Worm (Caenorhabditis elegans) whole organism, L1 larva: ENCODE measurements around the gene C44H9.4.

Experiments used
- F16B12.6 ChIP-seq: fragments of 150-350 bp; optimal IDR thresholded peaks from 2 replicates; lab custom pipeline; 2014; ENCODE audit warnings: missing biosample characterization, missing genetic modification characterization
- Y116A8C.19 ChIP-seq: sonication (generic microtip); optimal IDR thresholded peaks from 2 replicates; lab custom pipeline; 2016; ENCODE audit warnings: missing compliant biosample characterization, missing genetic modification characterization, borderline replicate concordance
- aha-1 ChIP-seq: fragments of 150-350 bp; optimal IDR thresholded peaks from 2 replicates; lab custom pipeline; 2014; ENCODE audit warnings: missing biosample characterization, missing genetic modification characterization
- alr-1 ChIP-seq: fragments of 200-800 bp; sonication (Bioruptor generic); optimal IDR thresholded peaks from 2 replicates; lab custom pipeline; 2018; ENCODE audit warnings: borderline replicate concordance, mild to moderate bottlenecking, missing genetic modification characterization, missing compliant biosample characterization
- aly-2 ChIP-seq: fragments of 150-350 bp; optimal IDR thresholded peaks from 2 replicates; lab custom pipeline; 2014; ENCODE audit warnings: missing biosample characterization, missing genetic modification characterization
- blmp-1 ChIP-seq: fragments of 150-350 bp; optimal IDR thresholded peaks from 2 replicates; lab custom pipeline; 2014; ENCODE audit warnings: missing biosample characterization, missing genetic modification characterization
- ceh-8 ChIP-seq: fragments of 200-800 bp; sonication (Bioruptor generic); optimal IDR thresholded peaks from 2 replicates; lab custom pipeline; 2018; ENCODE audit warnings: mild to moderate bottlenecking, missing genetic modification characterization, moderate library complexity, missing compliant biosample characterization
- ceh-82 ChIP-seq, 3 experiments: fragments of 150-350 bp in 1 of 3; sonication (generic microtip) in 2 of 3; optimal IDR thresholded peaks; 2 replicates each; lab custom pipeline; 2014 to 2017; ENCODE audit warnings: missing biosample characterization in 3 of 3, missing genetic modification characterization in 3 of 3
- ceh-88 ChIP-seq: fragments of 200-800 bp; sonication (Bioruptor generic); IDR thresholded peaks from 2 replicates; pipeline ENCODE4 v1.3.6; 2022; ENCODE audit warnings: missing genetic modification characterization, missing compliant biosample characterization
- dpl-1 ChIP-seq, 3 experiments: fragments of 150-350 bp in 2 of 3; sonication (generic microtip) in 1 of 3; optimal IDR thresholded peaks; 2 replicates each; lab custom pipeline; 2014 to 2017; ENCODE audit warnings: missing biosample characterization in 3 of 3, missing genetic modification characterization in 3 of 3, missing genetic modification reagents in 3 of 3
- dsc-1 ChIP-seq: sonication (generic microtip); optimal IDR thresholded peaks from 2 replicates; lab custom pipeline; 2016; ENCODE audit warnings: mild to moderate bottlenecking, missing genetic modification characterization, missing compliant biosample characterization
- efl-1 ChIP-seq, 4 experiments: fragments of 150-350 bp; optimal IDR thresholded peaks in 3 of 4; peaks in 1 of 4; 1 replicate in 1 of 4; 2 replicates in 3 of 4; lab custom pipeline; 2014; ENCODE audit warnings: missing biosample characterization in 2 of 4, missing genetic modification characterization in 2 of 4, missing genetic modification reagents in 2 of 4
- egl-13 ChIP-seq: sonication (generic microtip); optimal IDR thresholded peaks from 2 replicates; lab custom pipeline; 2016; ENCODE audit warnings: missing genotype, missing genetic modification reagents, missing genetic modification characterization, missing compliant biosample characterization
- egl-27 ChIP-seq, 2 experiments: fragments of 150-350 bp in 1 of 2; sonication (generic microtip); optimal IDR thresholded peaks; 3 replicates each; lab custom pipeline; 2017 to 2018; ENCODE audit warnings: missing biosample characterization in 2 of 2, missing genetic modification characterization in 2 of 2, missing genetic modification reagents in 2 of 2
- elt-2 ChIP-seq: sonication (generic microtip); optimal IDR thresholded peaks from 2 replicates; lab custom pipeline; 2016; ENCODE audit warnings: missing genetic modification characterization, mild to moderate bottlenecking, inconsistent platforms, missing compliant biosample characterization, missing genetic modification reagents
- elt-3 ChIP-seq, 6 experiments: fragments of 150-350 bp in 1 of 6; sonication (generic microtip); optimal IDR thresholded peaks; 2 replicates each; lab custom pipeline; 2017 to 2018; ENCODE audit warnings: missing biosample characterization in 6 of 6, missing genetic modification characterization in 6 of 6, inconsistent platforms in 1 of 6
- ets-5 ChIP-seq: fragments of 200-800 bp; sonication (Bioruptor generic); IDR thresholded peaks from 2 replicates; pipeline ENCODE4 v1.3.6; 2022; ENCODE audit warnings: missing genetic modification characterization, missing compliant biosample characterization
- fkh-10 ChIP-seq: sonication (generic microtip); optimal IDR thresholded peaks from 2 replicates; lab custom pipeline; 2017; ENCODE audit warnings: missing biosample characterization, missing genetic modification reagents, missing genetic modification characterization
- fkh-8 ChIP-seq: sonication (generic microtip); optimal IDR thresholded peaks from 2 replicates; lab custom pipeline; 2016; ENCODE audit warnings: mild to moderate bottlenecking, missing genetic modification characterization, missing compliant biosample characterization
- hlh-17 ChIP-seq: fragments of 200-800 bp; sonication (Bioruptor generic); optimal IDR thresholded peaks from 2 replicates; lab custom pipeline; 2018; ENCODE audit warnings: missing genetic modification characterization, mild to moderate bottlenecking, missing compliant biosample characterization, moderate library complexity, borderline replicate concordance
- hpl-2 ChIP-seq: fragments of 150-350 bp; optimal IDR thresholded peaks from 2 replicates; lab custom pipeline; 2014; ENCODE audit warnings: missing biosample characterization, missing genetic modification reagents, missing genetic modification characterization
- lin-14 ChIP-seq: fragments of 200-800 bp; sonication (Bioruptor generic); optimal IDR thresholded peaks from 2 replicates; lab custom pipeline; 2018; ENCODE audit warnings: mild to moderate bottlenecking, missing genetic modification characterization, moderate library complexity, missing compliant biosample characterization
- lin-39 ChIP-seq: fragments of 150-350 bp; optimal IDR thresholded peaks from 2 replicates; lab custom pipeline; 2014; ENCODE audit warnings: missing biosample characterization, missing genetic modification reagents, missing genetic modification characterization
- lir-3 ChIP-seq: sonication (generic microtip); optimal IDR thresholded peaks from 2 replicates; lab custom pipeline; 2016; ENCODE audit warnings: mild to moderate bottlenecking, missing genetic modification characterization, moderate library complexity, missing compliant biosample characterization; ENCODE audit not compliant: poor library complexity
- lsy-2 ChIP-seq, 2 experiments: fragments of 150-350 bp; optimal IDR thresholded peaks; 2 replicates each; lab custom pipeline; 2014; ENCODE audit warnings: missing biosample characterization in 2 of 2, missing genetic modification characterization in 2 of 2
- mef-2 ChIP-seq: fragments of 150-350 bp; optimal IDR thresholded peaks from 2 replicates; lab custom pipeline; 2014; ENCODE audit warnings: missing biosample characterization, missing genetic modification characterization
- nhr-11 ChIP-seq: fragments of 150-350 bp; optimal IDR thresholded peaks from 2 replicates; lab custom pipeline; 2014; ENCODE audit warnings: missing biosample characterization, missing genetic modification characterization
- nhr-20 ChIP-seq: sonication (generic microtip); optimal IDR thresholded peaks from 2 replicates; lab custom pipeline; 2016; ENCODE audit warnings: mild to moderate bottlenecking, missing genetic modification characterization, missing compliant biosample characterization
- nhr-47 ChIP-seq: sonication (generic microtip); optimal IDR thresholded peaks from 2 replicates; lab custom pipeline; 2016; ENCODE audit warnings: mild to moderate bottlenecking, missing genetic modification characterization, moderate library complexity, missing compliant biosample characterization
- nhr-71 ChIP-seq: sonication (generic microtip); optimal IDR thresholded peaks from 2 replicates; lab custom pipeline; 2016; ENCODE audit warnings: mild to moderate bottlenecking, missing genetic modification characterization, moderate library complexity, missing compliant biosample characterization
- nhr-76 ChIP-seq: sonication (generic microtip); optimal IDR thresholded peaks from 2 replicates; lab custom pipeline; 2017; ENCODE audit warnings: missing biosample characterization, missing genetic modification characterization
- pag-3 ChIP-seq: sonication (generic microtip); optimal IDR thresholded peaks from 2 replicates; lab custom pipeline; 2017; ENCODE audit warnings: missing genetic modification characterization, mild to moderate bottlenecking, missing compliant biosample characterization, antibody characterized with exemption, borderline replicate concordance; ENCODE audit not compliant: insufficient read depth
- pax-3 ChIP-seq: fragments of 200-800 bp; sonication (Bioruptor generic); optimal IDR thresholded peaks from 2 replicates; lab custom pipeline; 2018; ENCODE audit warnings: mild to moderate bottlenecking, missing genetic modification characterization, moderate library complexity, missing compliant biosample characterization
- rnt-1 ChIP-seq: sonication (generic microtip); optimal IDR thresholded peaks from 2 replicates; lab custom pipeline; 2016; ENCODE audit warnings: mild to moderate bottlenecking, missing genetic modification characterization, moderate library complexity, missing compliant biosample characterization
- skn-1 ChIP-seq: fragments of 150-350 bp; optimal IDR thresholded peaks from 2 replicates; lab custom pipeline; 2014; ENCODE audit warnings: missing biosample characterization, missing genetic modification characterization
- snpc-4 ChIP-seq: fragments of 150-350 bp; optimal IDR thresholded peaks from 2 replicates; lab custom pipeline; 2014; ENCODE audit warnings: missing biosample characterization, missing genetic modification characterization
- snu-23 ChIP-seq: sonication (generic microtip); optimal IDR thresholded peaks from 2 replicates; lab custom pipeline; 2016; ENCODE audit warnings: missing genetic modification characterization, missing compliant biosample characterization
- sox-4 ChIP-seq: sonication (generic microtip); optimal IDR thresholded peaks from 2 replicates; lab custom pipeline; 2016; ENCODE audit warnings: missing genetic modification characterization, missing compliant biosample characterization
- sptf-1 ChIP-seq: fragments of 150-350 bp; optimal IDR thresholded peaks from 2 replicates; lab custom pipeline; 2014; ENCODE audit warnings: missing biosample characterization, missing genetic modification characterization
- swsn-7 ChIP-seq: sonication (generic microtip); optimal IDR thresholded peaks from 2 replicates; lab custom pipeline; 2016; ENCODE audit warnings: missing genetic modification characterization, missing compliant biosample characterization
- tlp-1 ChIP-seq: fragments of 150-350 bp; optimal IDR thresholded peaks from 2 replicates; lab custom pipeline; 2014; ENCODE audit warnings: missing biosample characterization, missing genetic modification characterization
- unc-86 ChIP-seq: sonication (generic microtip); optimal IDR thresholded peaks from 2 replicates; lab custom pipeline; 2016; ENCODE audit warnings: missing genetic modification characterization, missing compliant biosample characterization
- unc-98 ChIP-seq: fragments of 200-800 bp; sonication (Bioruptor generic); IDR thresholded peaks from 2 replicates; pipeline ENCODE4 v1.3.6; 2022; ENCODE audit warnings: missing genetic modification characterization, missing compliant biosample characterization
- xbp-1 ChIP-seq: sonication (generic microtip); optimal IDR thresholded peaks from 2 replicates; lab custom pipeline; 2016; ENCODE audit warnings: missing genetic modification characterization, missing compliant biosample characterization
- ztf-11 ChIP-seq, 2 experiments: sonication (generic microtip); optimal IDR thresholded peaks; 2 replicates each; lab custom pipeline; 2016 to 2017; ENCODE audit warnings: missing genetic modification characterization in 2 of 2, missing biosample characterization in 1 of 2, missing compliant biosample characterization in 1 of 2
- ztf-4 ChIP-seq: fragments of 150-350 bp; optimal IDR thresholded peaks from 2 replicates; lab custom pipeline; 2014; ENCODE audit warnings: missing biosample characterization, missing genetic modification characterization

Gene C44H9.4

ce11 chrV:12819155-12819554 lies 16.3 kb upstream of the C44H9.4 start:
- TF ChIP-seq unc-98 (GFP tag; lab: Robert Waterston, UW) (no peak), sptf-1 (tag; lab: Kevin White, UChicago) (no peak), tlp-1 (tag; lab: Kevin White, UChicago) (no peak), sox-4 (tag; lab: Kevin White, UChicago) (no peak), rnt-1 (no peak), lin-39 (no peak), unc-86 (tag; lab: Kevin White, UChicago) (peak; percentile 34), hpl-2 (GFP tag; lab: Kevin White, UChicago) (no peak), lin-14 (GFP tag; lab: Kevin White, UChicago) (peak; percentile 81), Y116A8C.19 (no peak), ztf-11 (tag; optimal IDR thresholded peaks at IDR 0.05; lab: Kevin White, UChicago) (no peak), ceh-82 (tag; optimal IDR thresholded peaks at IDR 0.05; lab: Kevin White, UChicago) (peak in 1 of 3 experiments; percentile 52), nhr-76 (tag; lab: Kevin White, UChicago) (no peak), ceh-88 (GFP tag; lab: Robert Waterston, UW) (no peak), lir-3 (peak; percentile 53), dsc-1 (tag; lab: Kevin White, UChicago) (peak; percentile 8), pag-3 (no peak), nhr-71 (tag; lab: Kevin White, UChicago) (peak; percentile 56), ceh-8 (GFP tag; lab: Kevin White, UChicago) (no peak), xbp-1 (peak; percentile 21), nhr-47 (tag; lab: Kevin White, UChicago) (peak; percentile 51), ets-5 (GFP tag; lab: Robert Waterston, UW) (no peak), lsy-2 (tag; optimal IDR thresholded peaks at IDR 0.05; lab: Kevin White, UChicago) (peak in 1 of 2 experiments; percentile 36), blmp-1 (no peak), aly-2 (tag; lab: Kevin White, UChicago) (no peak), elt-2 (tag; lab: Kevin White, UChicago) (no peak), fkh-10 (GFP tag; lab: Kevin White, UChicago) (peak; percentile 42), mef-2 (tag; lab: Kevin White, UChicago) (no peak), nhr-20 (tag; lab: Kevin White, UChicago) (peak; percentile 20), efl-1 (optimal IDR thresholded peaks at IDR 0.05; lab: Kevin White, UChicago) (no peak), efl-1 (GFP tag; optimal IDR thresholded peaks at IDR 0.05 in 1 of 2; lab: Kevin White, UChicago) (peak in 1 of 2 experiments; percentile 64), egl-27 (tag; optimal IDR thresholded peaks at IDR 0.05; lab: Kevin White, UChicago) (no peak), F16B12.6 (no peak), ztf-4 (tag; lab: Kevin White, UChicago) (no peak), nhr-11 (tag; lab: Kevin White, UChicago) (no peak), pax-3 (peak; percentile 78), snpc-4 (tag; lab: Kevin White, UChicago) (peak; percentile 25), egl-13 (tag; lab: Kevin White, UChicago) (peak; percentile 5), dpl-1 (GFP tag; optimal IDR thresholded peaks at IDR 0.05; lab: Kevin White, UChicago) (peak in 1 of 3 experiments; percentile 17), elt-3 (tag; optimal IDR thresholded peaks at IDR 0.05; lab: Kevin White, UChicago) (no peak), hlh-17 (no peak), snu-23 (peak; percentile 18), aha-1 (tag; lab: Kevin White, UChicago) (no peak), alr-1 (tag; lab: Kevin White, UChicago) (no peak), swsn-7 (tag; lab: Kevin White, UChicago) (peak; percentile 15), skn-1 (tag; lab: Kevin White, UChicago) (no peak), fkh-8 (tag; lab: Kevin White, UChicago) (peak; percentile 88)
